Worm (Caenorhabditis elegans): ENCODE measurements around the gene F23H11.7.

- no peak for TF ChIP-seq ceh-82 (tag; optimal IDR thresholded peaks at IDR 0.05)
- TF ChIP-seq elt-1 (tag; optimal IDR thresholded peaks at IDR 0.05): no peak
- no peak for TF ChIP-seq zag-1 (tag; optimal IDR thresholded peaks at IDR 0.05)
- no peak for TF ChIP-seq snpc-4 (tag; optimal IDR thresholded peaks at IDR 0.05)
- TF ChIP-seq unc-55 (GFP tag; optimal IDR thresholded peaks at IDR 0.05): no peak
- TF ChIP-seq unc-39 (tag; optimal IDR thresholded peaks at IDR 0.05): no peak
- TF ChIP-seq C34F6.9 (tag; optimal IDR thresholded peaks at IDR 0.05): no peak
- no peak for TF ChIP-seq egl-27 (tag; optimal IDR thresholded peaks at IDR 0.05)
- TF ChIP-seq R02D3.7 (tag; optimal IDR thresholded peaks at IDR 0.05): no peak
- no peak for TF ChIP-seq nhr-11 (tag; optimal IDR thresholded peaks at IDR 0.05)
- TF ChIP-seq lin-39 (tag; optimal IDR thresholded peaks at IDR 0.05): no peak
- TF ChIP-seq nhr-10 (tag; optimal IDR thresholded peaks at IDR 0.05): no peak
- no peak for TF ChIP-seq ztf-11 (tag; optimal IDR thresholded peaks at IDR 0.05)
These were observed 38.4 kb downstream of the F23H11.7 start for ce11 chrIII:880840-881239.
